Fruit fly (Drosophila melanogaster) whole organism, adult: ENCODE results near the gene Dscam4.

Experiments used
- CG12768 ChIP-seq: fragments of 200-800 bp; sonication (Bioruptor generic); optimal IDR thresholded peaks from 2 replicates; lab custom pipeline; 2017; ENCODE audit warnings: missing biosample characterization, missing genetic modification characterization, mild to moderate bottlenecking, moderate library complexity, missing genetic modification reagents
- CG14711 ChIP-seq: fragments of 200-800 bp; sonication (Bioruptor generic); optimal IDR thresholded peaks from 2 replicates; lab custom pipeline; 2018; ENCODE audit warnings: missing biosample characterization, mild to moderate bottlenecking, missing genetic modification characterization, moderate library complexity
- CG1620 ChIP-seq: fragments of 200-800 bp; sonication (Bioruptor generic); optimal IDR thresholded peaks from 2 replicates; lab custom pipeline; 2016; ENCODE audit warnings: missing biosample characterization, missing genetic modification characterization
- CG33017 ChIP-seq: fragments of 200-800 bp; sonication (Bioruptor generic); optimal IDR thresholded peaks from 2 replicates; lab custom pipeline; 2018; ENCODE audit warnings: missing biosample characterization, mild to moderate bottlenecking, missing genetic modification characterization, moderate library complexity
- CG5204 ChIP-seq: fragments of 200-800 bp; sonication (Bioruptor generic); optimal IDR thresholded peaks from 2 replicates; lab custom pipeline; 2016; ENCODE audit warnings: missing biosample characterization, missing genetic modification characterization
- CG7045 ChIP-seq: fragments of 200-800 bp; sonication (Bioruptor generic); optimal IDR thresholded peaks from 2 replicates; lab custom pipeline; 2017; ENCODE audit warnings: missing biosample characterization, mild to moderate bottlenecking, missing genetic modification characterization
- Clk ChIP-seq: fragments of 200-800 bp; sonication (Bioruptor generic); optimal IDR thresholded peaks from 2 replicates; lab custom pipeline; 2017; ENCODE audit warnings: missing biosample characterization, missing genetic modification characterization
- bab1 ChIP-seq: fragments of 200-800 bp; sonication (Bioruptor generic); optimal IDR thresholded peaks from 3 replicates; lab custom pipeline; 2019; ENCODE audit warnings: missing biosample characterization, mild to moderate bottlenecking, missing genetic modification characterization, moderate library complexity
- cic ChIP-seq: fragments of 200-800 bp; sonication (Bioruptor generic); optimal IDR thresholded peaks from 2 replicates; lab custom pipeline; 2017; ENCODE audit warnings: missing biosample characterization, mild to moderate bottlenecking, missing genetic modification characterization, moderate library complexity
- cnc ChIP-seq, 2 experiments: fragments of >200 bp; optimal IDR thresholded peaks; 2 replicates each; lab custom pipeline; 2017
- kay ChIP-seq: fragments of 200-800 bp; sonication (Bioruptor generic); peaks from one replicate; lab custom pipeline; 2016; ENCODE audit warnings: missing biosample characterization, missing genetic modification characterization, borderline replicate concordance
- ovo ChIP-seq: fragments of 200-800 bp; sonication (Bioruptor generic); optimal IDR thresholded peaks from 2 replicates; lab custom pipeline; 2016; ENCODE audit warnings: missing biosample characterization, missing genetic modification characterization
- pad ChIP-seq: fragments of 200-800 bp; sonication (Bioruptor generic); optimal IDR thresholded peaks from 3 replicates; lab custom pipeline; 2017; ENCODE audit warnings: missing biosample characterization, missing genetic modification characterization, mild to moderate bottlenecking, moderate library complexity, missing genetic modification reagents

DNA sequence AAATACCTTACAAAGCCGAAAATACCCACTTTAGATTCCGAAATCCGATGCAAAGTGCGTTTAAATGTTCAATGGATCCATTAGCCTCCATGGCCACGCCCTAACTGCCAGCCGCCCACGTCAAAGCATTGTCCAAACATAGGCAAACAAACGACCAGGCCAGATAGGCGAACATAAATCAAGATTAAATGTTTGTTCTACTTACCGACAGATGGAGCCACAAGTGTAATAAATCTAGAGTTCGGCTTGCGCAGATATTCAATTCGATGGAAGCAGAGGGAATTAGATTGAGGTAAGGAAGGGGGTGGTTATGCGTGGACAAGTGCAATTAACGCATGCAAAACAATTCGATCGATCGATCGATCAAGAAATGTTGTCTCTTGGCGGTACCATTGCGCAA is 85.4 kb downstream of the Dscam4 start:
- TF ChIP-seq CG12768 (GFP tag; lab: Kevin White, UChicago) = no peak
- no peak for TF ChIP-seq kay
- no peak for TF ChIP-seq ovo (GFP tag; lab: Kevin White, UChicago)
- no peak for TF ChIP-seq cnc (optimal IDR thresholded peaks at IDR 0.05; lab: Kevin White, UChicago)
- TF ChIP-seq CG1620 (GFP tag; lab: Kevin White, UChicago) = no peak
- no peak for TF ChIP-seq Clk (GFP tag; lab: Kevin White, UChicago)
- no peak for TF ChIP-seq cic (GFP tag; lab: Kevin White, UChicago)
- no peak for TF ChIP-seq CG33017 (tag; lab: Kevin White, UChicago)
- TF ChIP-seq CG7045 (GFP tag; lab: Kevin White, UChicago) = no peak
- no peak for TF ChIP-seq pad (GFP tag; lab: Kevin White, UChicago)
- TF ChIP-seq bab1 (GFP tag; lab: Kevin White, UChicago) = no peak
- no peak for TF ChIP-seq CG14711 (tag; lab: Kevin White, UChicago)
- TF ChIP-seq CG5204 = no peak
